Fruit fly (Drosophila melanogaster) whole organism, adult: ENCODE measurements around the gene CG7191.

Experiments used
- CG12768 ChIP-seq: fragments of 200-800 bp; sonication (Bioruptor generic); optimal IDR thresholded peaks from 2 replicates; lab custom pipeline; 2017; ENCODE audit warnings: missing biosample characterization, missing genetic modification characterization, mild to moderate bottlenecking, moderate library complexity, missing genetic modification reagents
- CG14711 ChIP-seq: fragments of 200-800 bp; sonication (Bioruptor generic); optimal IDR thresholded peaks from 2 replicates; lab custom pipeline; 2018; ENCODE audit warnings: missing biosample characterization, mild to moderate bottlenecking, missing genetic modification characterization, moderate library complexity
- CG5204 ChIP-seq: fragments of 200-800 bp; sonication (Bioruptor generic); optimal IDR thresholded peaks from 2 replicates; lab custom pipeline; 2016; ENCODE audit warnings: missing biosample characterization, missing genetic modification characterization
- Clk ChIP-seq: fragments of 200-800 bp; sonication (Bioruptor generic); optimal IDR thresholded peaks from 2 replicates; lab custom pipeline; 2017; ENCODE audit warnings: missing biosample characterization, missing genetic modification characterization
- Crg-1 ChIP-seq: fragments of 200-800 bp; sonication (Bioruptor generic); optimal IDR thresholded peaks from 2 replicates; lab custom pipeline; 2016; ENCODE audit warnings: missing biosample characterization, missing genetic modification characterization
- Mnt ChIP-seq: fragments of 200-800 bp; sonication (Bioruptor generic); optimal IDR thresholded peaks from 2 replicates; lab custom pipeline; 2016; ENCODE audit warnings: missing biosample characterization, mild to moderate bottlenecking, missing genetic modification characterization
- cic ChIP-seq: fragments of 200-800 bp; sonication (Bioruptor generic); optimal IDR thresholded peaks from 2 replicates; lab custom pipeline; 2017; ENCODE audit warnings: missing biosample characterization, mild to moderate bottlenecking, missing genetic modification characterization, moderate library complexity
- cnc ChIP-seq, 2 experiments: fragments of >200 bp; optimal IDR thresholded peaks; 2 replicates each; lab custom pipeline; 2017
- kay ChIP-seq: fragments of 200-800 bp; sonication (Bioruptor generic); peaks from one replicate; lab custom pipeline; 2016; ENCODE audit warnings: missing biosample characterization, missing genetic modification characterization, borderline replicate concordance
- ovo ChIP-seq: fragments of 200-800 bp; sonication (Bioruptor generic); optimal IDR thresholded peaks from 2 replicates; lab custom pipeline; 2016; ENCODE audit warnings: missing biosample characterization, missing genetic modification characterization

DNA sequence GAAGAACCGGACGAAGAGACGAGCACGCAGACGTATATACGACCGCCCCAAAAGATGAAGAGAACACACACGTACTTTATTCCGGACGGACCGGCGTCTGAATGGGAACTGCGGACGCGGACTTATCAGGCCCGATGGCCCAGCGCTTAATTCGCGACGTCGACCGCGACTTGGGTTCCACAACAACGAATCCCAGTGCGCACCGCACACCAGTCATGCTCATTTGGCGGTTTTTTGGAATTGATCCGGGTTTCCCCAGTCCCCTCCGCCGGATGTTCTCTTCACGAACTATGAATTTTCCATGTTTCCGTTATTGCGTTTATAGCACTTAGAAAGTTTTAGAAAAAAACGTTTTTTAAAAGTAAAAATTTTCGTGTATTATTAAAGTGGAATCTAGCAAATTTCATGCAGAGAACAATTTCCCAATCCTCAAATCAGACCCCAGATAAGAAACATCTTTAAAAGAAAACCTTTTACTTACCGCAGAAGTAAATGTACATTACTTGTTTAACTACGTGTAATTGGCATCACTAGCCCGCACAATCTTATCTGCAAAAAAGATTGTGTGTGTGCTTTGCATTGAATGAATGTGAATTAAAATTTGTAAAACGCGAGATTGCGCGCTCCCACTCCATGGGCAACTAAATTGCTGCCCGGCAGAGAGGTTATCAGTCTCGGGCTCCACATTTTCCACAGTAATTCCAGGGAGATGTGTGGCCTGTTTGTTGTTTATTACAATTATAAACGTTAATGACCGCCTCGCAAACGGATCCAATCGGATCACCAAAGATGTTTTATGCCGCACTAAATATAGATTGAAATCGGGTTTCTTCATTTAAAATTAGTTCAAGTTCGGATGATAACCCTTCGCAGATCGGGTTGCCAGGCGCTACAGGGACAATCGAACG lies 23.3 kb downstream of the CG7191 start, which contains the start of gene CG7149:
- peak; percentile 77 for TF ChIP-seq Mnt (GFP tag; lab: Kevin White, UChicago)
- TF ChIP-seq CG5204 (GFP tag; lab: Kevin White, UChicago): no peak
- peak; percentile 40 for TF ChIP-seq ovo (GFP tag; lab: Kevin White, UChicago)
- TF ChIP-seq CG14711 (tag; lab: Kevin White, UChicago): no peak
- no peak for TF ChIP-seq Crg-1 (GFP tag; lab: Kevin White, UChicago)
- TF ChIP-seq CG12768: peak; percentile 40
- peak; percentile 92 for TF ChIP-seq kay (GFP tag; lab: Kevin White, UChicago)
- no peak for TF ChIP-seq cnc (optimal IDR thresholded peaks at IDR 0.05; lab: Kevin White, UChicago)
- TF ChIP-seq cic (GFP tag; lab: Kevin White, UChicago): peak; percentile 99
- no peak for TF ChIP-seq Clk
